Worm (Caenorhabditis elegans): Measurements from ENCODE around the gene C35B8.3.
A peak's percentile ranks its signal among the peaks of the same experiment; 100 is the strongest.

Gene C35B8.3

DNA sequence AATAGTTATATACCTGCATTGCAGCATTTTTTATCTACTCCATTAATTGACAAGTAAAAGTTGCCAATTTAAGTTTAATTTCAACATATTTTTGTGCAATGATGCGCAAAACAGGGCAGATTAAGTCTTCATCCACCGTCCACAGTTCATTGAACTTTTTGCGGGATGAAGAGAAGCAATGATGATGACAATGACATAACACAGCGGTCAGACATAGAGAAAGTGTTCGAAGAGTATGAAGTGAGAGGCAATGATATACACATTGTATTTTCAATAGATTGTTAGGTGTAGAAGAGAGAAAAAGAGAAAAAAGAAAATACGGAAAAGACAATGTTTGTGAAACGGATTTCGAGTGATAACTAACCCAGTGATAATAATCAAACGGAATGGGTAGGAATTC lies 13.2 kb downstream of the C35B8.3 start:
- TF ChIP-seq hpl-2 (GFP tag; optimal IDR thresholded peaks at IDR 0.05) (no peak), snpc-4 (tag; optimal IDR thresholded peaks at IDR 0.05) (no peak), blmp-1 (tag; optimal IDR thresholded peaks at IDR 0.05) (peak; percentile 87), ceh-63 (GFP tag; optimal IDR thresholded peaks at IDR 0.05) (no peak), jun-1 (tag; optimal IDR thresholded peaks at IDR 0.05) (no peak), sptf-1 (tag; optimal IDR thresholded peaks at IDR 0.05) (no peak), nhr-47 (tag; optimal IDR thresholded peaks at IDR 0.05) (no peak), nhr-84 (tag; optimal IDR thresholded peaks at IDR 0.05) (no peak), lin-35 (GFP tag; optimal IDR thresholded peaks at IDR 0.05) (no peak), ztf-11 (tag; optimal IDR thresholded peaks at IDR 0.05) (no peak), mep-1 (tag; optimal IDR thresholded peaks at IDR 0.05) (peak; percentile 32), vab-15 (tag; optimal IDR thresholded peaks at IDR 0.05) (no peak), ceh-90 (tag; optimal IDR thresholded peaks at IDR 0.05) (no peak), rnt-1 (tag; optimal IDR thresholded peaks at IDR 0.05) (no peak), lin-39 (tag; optimal IDR thresholded peaks at IDR 0.05) (no peak), elt-3 (tag; optimal IDR thresholded peaks at IDR 0.05) (peak in 1 of 6 experiments; percentile 9), sup-37 (GFP tag; optimal IDR thresholded peaks at IDR 0.05) (no peak), lin-13 (GFP tag; optimal IDR thresholded peaks at IDR 0.05) (no peak), fos-1 (tag; optimal IDR thresholded peaks at IDR 0.05) (no peak), nhr-85 (tag) (no peak), fkh-8 (tag; optimal IDR thresholded peaks at IDR 0.05) (no peak), lin-14 (GFP tag; optimal IDR thresholded peaks at IDR 0.05) (peak; percentile 39), pqm-1 (tag; optimal IDR thresholded peaks at IDR 0.05) (no peak), ceh-82 (tag; optimal IDR thresholded peaks at IDR 0.05) (no peak), dsc-1 (tag; optimal IDR thresholded peaks at IDR 0.05) (no peak), skn-1 (tag; optimal IDR thresholded peaks at IDR 0.05) (peak; percentile 21)

ce11 chrX:9228441-9228840 lies 14.7 kb downstream of the C35B8.3 start:
- TF ChIP-seq unc-30 (tag; optimal IDR thresholded peaks at IDR 0.05) (no peak), egl-27 (tag; optimal IDR thresholded peaks at IDR 0.05) (no peak), nhr-20 (tag; optimal IDR thresholded peaks at IDR 0.05) (peak; percentile 26), snu-23 (GFP tag; optimal IDR thresholded peaks at IDR 0.05) (peak; percentile 35), nhr-71 (tag; optimal IDR thresholded peaks at IDR 0.05) (peak; percentile 23), elt-2 (tag; optimal IDR thresholded peaks at IDR 0.05) (no peak), nhr-85 (tag) (peak; percentile 85), elt-3 (tag; optimal IDR thresholded peaks at IDR 0.05) (peak in 1 of 6 experiments; percentile 23), ztf-4 (tag; optimal IDR thresholded peaks at IDR 0.05) (no peak), skn-1 (tag; optimal IDR thresholded peaks at IDR 0.05) (no peak), rnt-1 (tag; optimal IDR thresholded peaks at IDR 0.05) (peak; percentile 37), fkh-4 (tag; optimal IDR thresholded peaks at IDR 0.05; ENCODE audit: borderline replicate concordance) (no peak), lin-14 (GFP tag; optimal IDR thresholded peaks at IDR 0.05) (peak; percentile 84), blmp-1 (tag; optimal IDR thresholded peaks at IDR 0.05) (peak; percentile 81), nhr-90 (tag; optimal IDR thresholded peaks at IDR 0.05; ENCODE audit: poor library complexity) (peak; percentile 2), hpl-2 (GFP tag; optimal IDR thresholded peaks at IDR 0.05) (no peak), nhr-84 (tag; optimal IDR thresholded peaks at IDR 0.05) (no peak)

ce11 chrX:9230322-9230721 lies 16.6 kb downstream of the C35B8.3 start:
- TF ChIP-seq unc-62 (GFP tag; optimal IDR thresholded peaks at IDR 0.05) (no peak), nhr-85 (tag) (no peak), swsn-7 (tag; optimal IDR thresholded peaks at IDR 0.05) (no peak), pax-3 (tag; optimal IDR thresholded peaks at IDR 0.05) (no peak), egl-13 (tag; optimal IDR thresholded peaks at IDR 0.05) (no peak), C04F5.9 (tag; optimal IDR thresholded peaks at IDR 0.05) (no peak), lin-15B (tag; optimal IDR thresholded peaks at IDR 0.05) (no peak), egl-27 (tag; optimal IDR thresholded peaks at IDR 0.05) (no peak), ztf-11 (tag; optimal IDR thresholded peaks at IDR 0.05) (no peak), ces-1 (GFP tag; optimal IDR thresholded peaks at IDR 0.05) (no peak), nhr-76 (tag; optimal IDR thresholded peaks at IDR 0.05) (no peak), sox-4 (tag; optimal IDR thresholded peaks at IDR 0.05) (no peak), nhr-71 (tag; optimal IDR thresholded peaks at IDR 0.05) (no peak), isw-1 (GFP tag; IDR thresholded peaks at IDR 0.05) (no peak), ceh-88 (GFP tag; IDR thresholded peaks at IDR 0.05) (no peak), ceh-82 (tag; optimal IDR thresholded peaks at IDR 0.05) (no peak), lin-35 (GFP tag; optimal IDR thresholded peaks at IDR 0.05) (no peak), irx-1 (tag; optimal IDR thresholded peaks at IDR 0.05) (no peak)
